Comparison of ENCODE assay signal across 3 worm cellular contexts in the genomic region with DNA sequence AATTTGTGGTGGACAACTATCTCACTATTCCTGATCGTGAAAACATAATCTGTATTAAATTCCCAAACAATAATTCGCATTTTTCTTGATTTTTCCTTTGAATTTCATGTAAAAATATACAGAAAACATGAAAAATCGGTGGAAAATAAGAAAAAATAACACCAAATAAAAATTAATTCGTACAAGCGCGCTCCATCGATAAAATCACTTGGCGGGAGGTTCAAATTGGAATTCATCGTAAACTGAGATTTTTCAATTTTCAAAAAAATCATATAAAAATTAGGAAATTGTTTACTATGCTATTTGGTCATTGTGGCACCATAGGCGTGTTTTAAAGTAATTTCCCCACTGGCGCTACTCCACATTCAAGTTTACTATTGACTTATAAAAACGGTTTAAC.
A peak's percentile ranks its signal among the peaks of the same experiment; 100 is the strongest.
TF ChIP-seq lines count a peak whose summit lies in the region.

No protein-coding gene starts in this region.

TF ChIP-seq in whole organism, L1 larva, 84 proteins besides CTCF, POLR2A, EP300 and RAD21:
- TF ChIP-seq mdl-1 (tag; optimal IDR thresholded peaks at IDR 0.05; lab: Kevin White, UChicago) (no peak), dpl-1 (GFP tag; optimal IDR thresholded peaks at IDR 0.05; lab: Kevin White, UChicago) (peak; percentile 5 to 67 (median 58)), efl-1 (optimal IDR thresholded peaks at IDR 0.05; lab: Kevin White, UChicago) (peak; percentile 66 to 87), efl-1 (GFP tag; optimal IDR thresholded peaks at IDR 0.05 in 1 of 2; lab: Kevin White, UChicago) (peak; percentile 77 to 98), lin-35 (GFP tag; optimal IDR thresholded peaks at IDR 0.05; lab: Kevin White, UChicago) (peak; percentile 24 to 90)
TF ChIP-seq in whole organism, L1 larva: peak in this region for 3.

TF ChIP-seq in whole organism, L2 larva, 48 proteins besides CTCF, POLR2A, EP300 and RAD21:
- TF ChIP-seq ztf-11 (tag; optimal IDR thresholded peaks at IDR 0.05; lab: Kevin White, UChicago) (no peak), gmeb-1 (tag; optimal IDR thresholded peaks at IDR 0.05; lab: Kevin White, UChicago) (peak; percentile 59), ZK546.5 (tag; optimal IDR thresholded peaks at IDR 0.05; lab: Kevin White, UChicago) (no peak)

TF ChIP-seq in whole organism, L4 larva, 104 proteins besides CTCF, POLR2A, EP300 and RAD21:
- no peak for TF ChIP-seq ceh-62 (tag; optimal IDR thresholded peaks at IDR 0.05; lab: Kevin White, UChicago)
- peak; percentile 2 for TF ChIP-seq aha-1 (tag; lab: Kevin White, UChicago)
- TF ChIP-seq nhr-42 (GFP tag; IDR thresholded peaks at IDR 0.05; lab: Robert Waterston, UW), result no peak
- no peak for TF ChIP-seq ztf-11 (tag; optimal IDR thresholded peaks at IDR 0.05; lab: Kevin White, UChicago)
- TF ChIP-seq gei-8 (GFP tag; optimal IDR thresholded peaks at IDR 0.05; lab: Kevin White, UChicago), result no peak
- TF ChIP-seq ama-1 (optimal IDR thresholded peaks at IDR 0.05; lab: Kevin White, UChicago), result no peak

Comparison
In these comparisons a context has a peak if more than half of its experiments do, and no peak if none do; other contexts are left out.
1. Of the 29 proteins assayed by ChIP-seq in both whole organism, L4 larva and whole organism, L1 larva: peak only in whole organism, L4 larva: aha-1; only in whole organism, L1 larva: dpl-1; in both: none; in neither: 27.